Fruit fly (Drosophila melanogaster): ENCODE measurements around the gene Grip71.

The Grip71 gene

DNA sequence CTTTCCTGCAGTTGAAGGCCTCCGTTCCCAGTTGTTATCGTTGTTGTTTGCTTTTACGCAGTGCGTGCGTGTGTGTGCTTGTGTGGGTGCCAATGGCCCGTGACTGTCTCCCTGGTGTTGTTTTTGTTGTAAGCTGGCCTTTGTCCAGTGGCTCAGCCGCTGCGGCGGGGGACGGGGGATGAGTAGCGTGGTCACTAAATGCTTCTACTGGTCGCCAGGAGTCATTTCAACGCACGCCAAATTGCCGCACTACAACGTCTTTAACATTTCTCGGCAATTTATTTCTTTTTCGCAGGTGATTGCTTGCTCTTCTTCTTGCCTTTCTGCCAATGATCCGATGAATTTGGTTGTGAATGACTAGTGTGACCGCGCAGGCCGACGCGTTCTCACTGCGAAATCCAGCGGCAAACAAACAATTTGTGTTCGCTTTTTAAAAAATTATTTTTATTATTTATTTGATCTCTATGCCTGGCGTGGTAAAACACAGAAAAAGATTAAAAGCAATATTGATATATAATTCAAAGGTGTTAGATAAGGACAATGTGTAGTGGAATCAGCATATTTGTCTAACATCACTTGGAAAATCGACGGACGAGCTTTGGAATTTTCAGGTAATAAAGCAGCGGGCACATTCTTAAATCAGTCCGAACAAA lies at the start of gene Grip71, which contains the start of gene Faf2:
Grip71 (plus strand) TSS at position 608 of the 653 bp plus-strand sequence.
Faf2 (minus strand) TSS at position 450 of the 653 bp plus-strand sequence.
- TF ChIP-seq insv (optimal IDR thresholded peaks at IDR 0.05): no peak
- no peak for TF ChIP-seq psq (optimal IDR thresholded peaks at IDR 0.05)
- TF ChIP-seq Sin3A (optimal IDR thresholded peaks at IDR 0.05): no peak
- no peak for TF ChIP-seq Myc (optimal IDR thresholded peaks at IDR 0.05)
- no peak for TF ChIP-seq ttk (optimal IDR thresholded peaks at IDR 0.05)
- no peak for TF ChIP-seq h (optimal IDR thresholded peaks at IDR 0.05)

DNA sequence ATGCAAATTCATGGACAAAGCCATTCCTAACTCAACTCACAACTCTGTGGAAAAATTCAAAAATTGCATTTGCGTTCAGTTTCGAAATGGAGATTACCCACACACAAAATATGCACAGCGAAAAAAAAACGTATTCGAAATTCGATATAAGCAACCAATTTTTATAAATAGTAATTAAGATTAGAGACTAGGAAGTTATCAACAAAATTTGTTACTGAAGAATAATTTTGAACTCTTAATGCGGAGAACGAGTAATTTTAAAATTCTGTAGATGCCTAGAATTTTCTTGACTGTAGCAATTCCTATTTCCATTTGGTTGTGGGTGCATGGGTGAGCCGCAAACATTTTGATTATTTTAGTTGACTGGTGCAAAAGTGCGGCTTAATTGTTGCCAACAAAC lies 45.3 kb upstream of the Grip71 start:
- TF ChIP-seq ttk (optimal IDR thresholded peaks at IDR 0.05): no peak

DNA sequence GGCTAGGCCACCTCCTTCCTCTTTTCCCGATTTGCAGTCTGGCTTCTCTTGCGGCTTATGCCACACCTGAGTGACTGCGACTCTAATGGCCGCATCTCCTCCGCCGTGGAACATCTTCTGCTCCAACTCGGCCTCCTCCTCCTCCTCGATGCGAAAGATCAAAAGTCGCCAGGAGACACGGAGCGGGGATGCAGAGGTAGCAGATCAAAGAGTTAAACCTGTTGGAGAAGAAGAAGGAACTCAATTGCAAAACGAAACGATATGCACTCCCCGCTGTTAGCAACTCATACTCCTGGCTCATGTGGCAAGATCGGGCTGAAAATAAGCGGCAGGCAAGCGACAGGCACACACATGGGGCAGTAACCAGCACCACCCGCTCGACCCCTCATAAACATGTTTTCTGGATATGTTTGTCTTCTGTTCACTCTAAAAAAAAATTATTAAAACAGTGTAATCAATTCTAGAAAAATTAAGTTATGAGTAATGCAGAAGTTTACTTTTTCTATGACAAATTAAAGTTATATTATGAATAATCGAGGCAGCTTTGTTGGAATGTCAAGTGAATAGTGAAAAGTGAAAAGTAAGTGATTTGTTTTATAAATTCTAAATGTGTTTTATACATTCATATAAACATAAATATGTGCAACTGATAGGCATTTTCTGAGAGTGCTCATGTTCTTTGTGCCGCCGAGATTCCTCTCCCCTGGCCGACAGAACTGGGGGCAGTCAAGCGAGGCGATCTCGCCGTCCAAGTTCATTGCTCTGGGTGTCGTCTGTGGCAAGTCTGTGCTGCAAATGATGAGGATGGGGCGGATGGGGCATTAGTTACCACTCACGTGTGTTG lies 43.7 kb upstream of the Grip71 start:
- no peak for TF ChIP-seq Myc (optimal IDR thresholded peaks at IDR 0.05)
- no peak for TF ChIP-seq Sin3A (optimal IDR thresholded peaks at IDR 0.05)
- TF ChIP-seq insv (optimal IDR thresholded peaks at IDR 0.05): no peak
- TF ChIP-seq psq (optimal IDR thresholded peaks at IDR 0.05): no peak
- no peak for TF ChIP-seq h (optimal IDR thresholded peaks at IDR 0.05)
- TF ChIP-seq ttk (optimal IDR thresholded peaks at IDR 0.05): no peak

DNA sequence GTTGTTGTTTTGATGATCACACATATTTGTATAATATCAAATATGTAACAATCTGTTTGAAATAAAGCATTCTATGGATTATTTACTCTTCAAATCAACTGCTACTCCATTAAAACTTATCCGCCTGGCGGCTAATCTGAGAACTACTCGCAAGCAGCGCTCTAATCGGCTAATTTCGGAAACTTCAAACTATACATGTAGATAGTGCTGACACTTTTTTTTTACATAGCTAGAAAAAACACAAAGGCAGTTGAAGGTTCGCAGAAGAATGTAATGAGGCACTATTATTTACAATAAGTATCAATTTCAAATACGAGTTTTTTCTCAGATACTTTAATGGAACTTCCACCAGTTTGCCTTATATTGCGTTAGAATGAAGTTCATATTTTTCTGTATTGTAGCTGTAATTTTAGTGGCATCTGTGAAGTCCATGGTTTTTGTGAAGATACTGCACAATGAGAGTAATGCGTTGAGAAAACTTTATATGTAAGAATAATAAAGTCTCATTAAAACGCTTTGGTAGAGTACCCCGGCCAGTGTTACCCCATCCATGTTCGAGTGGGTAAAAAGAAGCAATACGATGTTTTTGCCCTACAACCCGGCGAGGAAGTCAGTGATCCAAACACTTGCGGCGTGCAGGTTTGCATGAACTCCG lies 42.6 kb upstream of the Grip71 start:
- TF ChIP-seq h (optimal IDR thresholded peaks at IDR 0.05) (no peak), insv (optimal IDR thresholded peaks at IDR 0.05) (no peak), psq (optimal IDR thresholded peaks at IDR 0.05) (no peak), Sin3A (optimal IDR thresholded peaks at IDR 0.05) (no peak), Myc (optimal IDR thresholded peaks at IDR 0.05) (no peak), ttk (optimal IDR thresholded peaks at IDR 0.05) (no peak)

DNA sequence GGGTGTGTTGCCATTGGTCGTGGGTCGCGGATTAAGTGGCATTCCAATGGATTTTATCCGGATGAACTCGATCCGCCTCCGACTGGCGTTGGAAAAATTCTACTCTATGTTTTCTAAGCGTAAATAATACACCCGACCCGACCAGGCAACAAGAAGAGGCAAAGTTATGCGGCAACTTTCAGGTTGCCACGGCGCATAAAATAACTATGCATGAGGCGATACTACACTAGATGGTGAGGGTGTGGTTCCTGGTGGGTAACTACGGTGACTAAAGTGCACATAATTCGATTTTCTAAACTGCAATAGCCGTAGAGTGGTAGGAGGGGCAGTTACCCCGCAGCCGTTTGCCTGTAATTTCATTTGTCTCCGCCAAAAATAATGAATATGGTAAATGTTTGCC lies 37.5 kb upstream of the Grip71 start, which contains the start of gene CG43338:
CG43338 (minus strand) TSS at position 101 of the 400 bp plus-strand sequence.
- TF ChIP-seq Myc (optimal IDR thresholded peaks at IDR 0.05) (no peak), psq (optimal IDR thresholded peaks at IDR 0.05) (no peak), insv (optimal IDR thresholded peaks at IDR 0.05) (no peak), h (optimal IDR thresholded peaks at IDR 0.05) (no peak), Sin3A (optimal IDR thresholded peaks at IDR 0.05) (no peak)

DNA sequence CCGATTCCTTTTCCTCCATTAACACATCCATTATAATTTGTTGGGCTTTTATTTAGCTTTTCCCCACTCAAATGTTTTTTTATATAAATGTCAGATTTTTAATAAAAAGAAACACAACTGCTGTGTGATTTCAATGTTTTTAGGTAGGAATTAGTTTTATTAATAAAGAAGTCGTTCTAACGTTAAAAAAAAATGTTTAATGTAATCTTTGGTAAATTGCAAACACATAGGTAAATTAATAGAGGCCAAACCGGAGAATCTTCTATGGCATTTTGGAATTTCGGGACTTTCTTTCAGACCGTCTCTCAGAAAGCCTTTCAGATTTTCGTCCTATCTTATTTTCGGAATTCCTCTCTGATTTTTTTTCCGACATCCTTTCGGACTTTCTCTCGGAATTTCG lies 35.5 kb upstream of the Grip71 start, which contains the start of gene CG43339:
CG43339 (minus strand) TSS at position 101 of the 400 bp plus-strand sequence.
- TF ChIP-seq Sin3A (optimal IDR thresholded peaks at IDR 0.05): no peak
- no peak for TF ChIP-seq h (optimal IDR thresholded peaks at IDR 0.05)
- TF ChIP-seq ttk (optimal IDR thresholded peaks at IDR 0.05): no peak
- no peak for TF ChIP-seq psq (optimal IDR thresholded peaks at IDR 0.05)
- no peak for TF ChIP-seq insv (optimal IDR thresholded peaks at IDR 0.05)
- TF ChIP-seq Myc (optimal IDR thresholded peaks at IDR 0.05): no peak

DNA sequence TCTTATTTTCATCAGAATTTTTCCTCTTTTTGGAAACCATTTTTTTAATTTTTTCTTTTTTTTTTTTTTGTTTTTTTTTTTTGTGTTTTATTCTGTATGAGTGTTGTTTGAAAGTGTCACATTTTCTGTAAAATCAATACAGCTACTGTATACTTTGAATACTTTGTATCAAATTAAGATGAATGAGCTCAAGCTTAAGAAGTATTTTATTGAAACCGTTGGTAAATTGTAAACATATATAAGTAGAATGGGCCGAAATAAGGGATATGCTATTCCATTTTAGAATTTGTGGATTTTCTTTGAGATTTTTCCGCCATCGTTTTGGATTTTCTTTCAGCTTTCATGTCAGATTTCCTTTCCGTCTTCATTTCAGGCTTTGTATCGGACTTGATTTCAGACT lies 33.7 kb upstream of the Grip71 start, which contains the start of gene Mst36Fb:
Mst36Fb (minus strand) TSS at position 101 of the 400 bp plus-strand sequence.
- TF ChIP-seq h (optimal IDR thresholded peaks at IDR 0.05) (no peak), Myc (optimal IDR thresholded peaks at IDR 0.05) (no peak), Sin3A (optimal IDR thresholded peaks at IDR 0.05) (no peak), ttk (optimal IDR thresholded peaks at IDR 0.05) (no peak), insv (optimal IDR thresholded peaks at IDR 0.05) (no peak), psq (optimal IDR thresholded peaks at IDR 0.05) (no peak)

DNA sequence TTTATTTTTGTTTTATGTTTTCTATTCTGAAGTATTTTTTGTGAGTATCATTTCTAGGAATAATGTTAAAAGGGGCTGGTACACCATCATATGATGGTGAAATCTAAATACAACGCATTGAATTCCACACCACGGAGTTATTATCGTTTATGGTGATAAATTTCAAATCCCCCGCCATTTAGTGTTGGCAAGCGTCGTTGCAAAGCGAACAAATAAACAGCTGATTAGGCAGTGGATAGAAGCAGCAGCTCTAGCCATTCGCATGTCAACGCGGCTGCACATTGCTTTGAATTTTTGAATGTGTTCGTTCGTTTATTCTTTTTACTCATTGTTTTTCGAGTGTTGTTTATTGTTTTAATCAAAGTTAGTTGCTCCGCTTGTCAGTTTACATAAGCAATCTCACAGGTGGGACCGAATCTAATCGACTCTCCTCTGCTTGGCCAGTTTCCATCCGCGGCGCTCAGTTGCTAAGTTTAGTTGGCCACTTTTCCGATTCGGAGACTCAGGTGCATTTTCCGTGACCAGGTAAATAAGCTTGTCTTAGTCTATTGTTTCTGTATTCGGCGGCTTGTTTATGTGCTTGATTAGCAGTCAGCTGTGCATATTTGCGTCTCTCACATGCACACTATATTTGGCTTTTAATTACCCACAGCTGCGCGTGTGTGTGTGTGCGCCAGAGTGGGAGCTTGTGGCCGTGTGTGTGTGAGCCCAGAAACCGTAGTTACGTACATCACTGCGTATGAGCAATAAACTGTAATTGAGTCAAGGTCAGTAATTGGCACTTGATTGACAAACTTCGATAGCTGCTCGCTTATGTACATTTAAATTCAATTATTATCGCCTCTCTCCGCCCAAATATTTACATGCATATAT lies 31.5 kb upstream of the Grip71 start, which contains the start of the genes Mst36Fa and CG31751:
Mst36Fa (minus strand) TSS at position 51 of the 873 bp plus-strand sequence.
CG31751 (plus strand) TSS at position 274 of the 873 bp plus-strand sequence.
- TF ChIP-seq psq (optimal IDR thresholded peaks at IDR 0.05): no peak
- TF ChIP-seq Myc (optimal IDR thresholded peaks at IDR 0.05): no peak
- TF ChIP-seq insv (optimal IDR thresholded peaks at IDR 0.05): no peak
- TF ChIP-seq Sin3A (optimal IDR thresholded peaks at IDR 0.05): no peak
- TF ChIP-seq h (optimal IDR thresholded peaks at IDR 0.05): no peak
- no peak for TF ChIP-seq ttk (optimal IDR thresholded peaks at IDR 0.05)

DNA sequence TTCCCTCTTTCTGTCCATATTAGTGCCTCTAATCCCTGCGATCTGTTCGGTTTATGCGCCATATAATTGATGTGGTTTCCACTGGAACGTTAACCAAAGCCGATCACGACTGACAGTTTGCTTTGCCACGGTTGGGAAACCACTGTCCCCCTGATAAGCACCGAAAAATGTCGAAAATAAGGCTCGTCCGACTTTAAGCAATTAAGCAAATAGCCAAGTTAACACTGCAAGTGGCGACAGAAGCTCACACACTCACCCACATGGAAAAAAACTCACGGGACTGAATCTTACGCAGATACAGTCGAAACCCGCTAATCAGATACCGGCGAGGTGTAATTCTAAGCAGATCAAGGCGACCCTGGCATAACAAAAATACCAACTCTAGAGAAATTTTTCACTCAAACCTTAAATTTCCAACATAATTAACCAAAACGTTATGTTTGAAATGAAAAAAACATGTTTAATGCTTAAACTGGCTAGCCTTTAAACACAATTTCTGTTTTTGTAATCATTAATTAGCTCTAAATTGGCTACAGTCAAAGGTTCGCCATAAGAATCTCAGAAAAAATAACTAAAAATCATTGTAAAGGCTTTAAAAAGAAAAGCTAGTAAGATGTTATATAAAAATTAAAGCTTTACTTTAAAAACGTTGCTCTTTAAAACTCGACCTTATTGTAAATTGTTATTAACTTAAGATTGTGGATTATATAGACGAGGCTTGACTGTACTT lies 30.6 kb upstream of the Grip71 start:
- TF ChIP-seq Sin3A (optimal IDR thresholded peaks at IDR 0.05) (no peak), insv (optimal IDR thresholded peaks at IDR 0.05) (no peak), Myc (optimal IDR thresholded peaks at IDR 0.05) (no peak), h (optimal IDR thresholded peaks at IDR 0.05) (no peak), ttk (optimal IDR thresholded peaks at IDR 0.05) (no peak), psq (optimal IDR thresholded peaks at IDR 0.05) (no peak)

DNA sequence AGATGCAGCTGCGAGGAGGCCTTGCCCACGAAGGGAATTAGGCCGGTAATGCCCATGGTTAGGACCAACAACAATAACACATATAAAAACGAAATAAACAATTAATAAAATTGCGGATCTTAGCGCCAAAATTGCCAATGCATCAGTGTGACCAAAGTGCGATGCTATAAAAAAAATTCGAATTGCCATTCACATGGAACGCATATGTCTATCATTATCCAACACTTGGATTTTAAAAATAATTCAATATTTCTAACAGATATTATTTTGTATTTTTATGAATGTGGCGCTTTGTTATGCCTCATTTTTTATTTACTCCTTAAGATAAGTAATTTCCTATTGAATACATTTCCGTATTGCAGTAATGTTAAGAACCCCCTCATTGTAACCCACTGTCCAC lies 26.7 kb upstream of the Grip71 start, which contains the start of gene tos:
tos (minus strand) TSS at position 173 of the 400 bp plus-strand sequence.
- TF ChIP-seq insv (optimal IDR thresholded peaks at IDR 0.05) (no peak), psq (optimal IDR thresholded peaks at IDR 0.05) (no peak), Sin3A (optimal IDR thresholded peaks at IDR 0.05) (no peak), ttk (optimal IDR thresholded peaks at IDR 0.05) (no peak), Myc (optimal IDR thresholded peaks at IDR 0.05) (no peak), h (optimal IDR thresholded peaks at IDR 0.05) (no peak)

All from Kc167 (cell line).